Worm (Caenorhabditis elegans): ENCODE measurements around the gene grl-21.

ce11 chrIV:10688972-10689567 lies 48.2 kb upstream of the grl-21 start, which contains the start of gene R102.3:
- TF ChIP-seq lin-15B (tag; optimal IDR thresholded peaks at IDR 0.05) (no peak), jun-1 (tag; optimal IDR thresholded peaks at IDR 0.05) (no peak), fkh-10 (GFP tag; optimal IDR thresholded peaks at IDR 0.05) (no peak), aly-2 (tag; optimal IDR thresholded peaks at IDR 0.05) (no peak), tbx-2 (tag; optimal IDR thresholded peaks at IDR 0.05) (no peak), zag-1 (tag; optimal IDR thresholded peaks at IDR 0.05) (no peak), unc-62 (GFP tag; optimal IDR thresholded peaks at IDR 0.05) (no peak), ceh-9 (tag; optimal IDR thresholded peaks at IDR 0.05) (no peak), snpc-4 (tag; optimal IDR thresholded peaks at IDR 0.05) (no peak), nhr-237 (tag; optimal IDR thresholded peaks at IDR 0.05) (no peak), pha-4 (tag; optimal IDR thresholded peaks at IDR 0.05) (no peak), nhr-11 (tag; optimal IDR thresholded peaks at IDR 0.05) (peak; percentile 7), unc-39 (tag; optimal IDR thresholded peaks at IDR 0.05) (no peak), fos-1 (tag; optimal IDR thresholded peaks at IDR 0.05) (no peak)

Data from whole organism, L3 larva.